Fruit fly (Drosophila melanogaster): ENCODE measurements around the gene Ocho.

Gene Ocho

DNA sequence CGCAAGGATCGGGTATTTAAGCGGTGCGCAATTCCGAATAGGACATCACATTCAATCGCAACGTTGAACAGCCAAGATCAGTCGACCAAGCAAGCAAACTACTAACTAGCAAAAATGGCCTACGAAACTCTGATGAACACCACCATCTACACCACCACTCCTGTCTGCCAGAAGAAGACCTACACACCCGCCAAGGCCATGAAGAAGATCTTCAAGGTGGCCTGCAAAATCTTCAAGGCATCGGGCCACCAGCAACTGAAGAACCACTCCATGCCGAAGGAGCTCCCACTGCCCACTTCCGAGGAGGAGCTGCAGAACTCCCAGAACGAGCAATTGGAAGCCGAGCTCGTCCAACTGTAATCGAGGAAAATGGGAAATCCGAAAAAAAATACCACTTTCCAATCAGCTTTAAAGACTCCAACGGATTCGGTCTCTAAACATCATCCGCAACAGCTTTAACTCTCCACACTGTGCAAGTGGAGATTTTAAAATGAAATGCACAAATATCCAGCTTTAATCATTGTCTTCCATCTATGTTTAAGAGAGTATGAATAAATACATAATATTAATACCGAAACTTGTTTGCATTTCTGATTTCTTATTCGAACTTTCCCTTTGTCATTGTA is 1.9 kb upstream of the Ocho start, which contains the start of gene Brd (continued):
- TF ChIP-seq oc (tag; optimal IDR thresholded peaks at IDR 0.05), result peak; percentile 31
- TF ChIP-seq CG8089 (GFP tag; optimal IDR thresholded peaks at IDR 0.05), result peak; percentile 4
- TF ChIP-seq sens (GFP tag), result peak; percentile 5
- 0 out of 2 replicates have a peak, but pooled peaks have one; percentile 8 for TF ChIP-seq CG17328 (GFP tag; IDR thresholded peaks at IDR 0.05)
- TF ChIP-seq CG10959 (GFP tag; IDR thresholded peaks at IDR 0.05), result peak; percentile 23; the same call in 1 of the 2 replicates
- no peak for TF ChIP-seq Chrac-16 (GFP tag; optimal IDR thresholded peaks at IDR 0.05)
- TF ChIP-seq NC2β (GFP tag; optimal IDR thresholded peaks at IDR 0.05), result peak; percentile 9
- peak; percentile 31; the same call in 1 of the 2 replicates for TF ChIP-seq CG4404 (GFP tag; IDR thresholded peaks at IDR 0.05)

dm6 chr3L:14973251-14973625 is 1.4 kb upstream of the Ocho start:
- TF ChIP-seq Blimp-1 (GFP tag; optimal IDR thresholded peaks at IDR 0.05) (peak; percentile 51), Dbx (GFP tag; IDR thresholded peaks at IDR 0.05) (no peak), chm (GFP tag; IDR thresholded peaks at IDR 0.05) (peak; percentile 35; the same call in 1 of the 2 replicates), CG15479 (GFP tag; optimal IDR thresholded peaks at IDR 0.05) (peak; percentile 61), Opbp (GFP tag; IDR thresholded peaks at IDR 0.05; ENCODE audit: partially characterized antibody) (peak; percentile 15; the same call in 1 of the 3 replicates), Stat92E (GFP tag; optimal IDR thresholded peaks at IDR 0.05) (peak in 1 of 3 experiments; percentile 98), kni (GFP tag; optimal IDR thresholded peaks at IDR 0.05) (peak; percentile 63), CG7271 (tag; optimal IDR thresholded peaks at IDR 0.05) (no peak), crol (GFP tag; IDR thresholded peaks at IDR 0.05) (peak; percentile 39), CG43689 (GFP tag; IDR thresholded peaks at IDR 0.05) (no peak), rib (GFP tag; IDR thresholded peaks at IDR 0.05) (0 out of 2 replicates have a peak, but pooled peaks have one; percentile 12), CG7928 (GFP tag; optimal IDR thresholded peaks at IDR 0.05) (no peak), CG3281 (GFP tag; optimal IDR thresholded peaks at IDR 0.05) (no peak), tll (GFP tag; optimal IDR thresholded peaks at IDR 0.05) (peak in 1 of 2 experiments; percentile 92), D (optimal IDR thresholded peaks at IDR 0.05) (peak; percentile 28), D (GFP tag; optimal IDR thresholded peaks at IDR 0.05) (no peak), Mad (GFP tag; optimal IDR thresholded peaks at IDR 0.05) (no peak), insv (GFP tag; optimal IDR thresholded peaks at IDR 0.05) (no peak), lbe (GFP tag; optimal IDR thresholded peaks at IDR 0.05) (peak; percentile 67), vvl (GFP tag; IDR thresholded peaks at IDR 0.05) (0 out of 2 replicates have a peak, but pooled peaks have one; percentile 2), cad (GFP tag; optimal IDR thresholded peaks at IDR 0.05) (peak; percentile 48), Tbp (GFP tag; optimal IDR thresholded peaks at IDR 0.05) (no peak)

DNA sequence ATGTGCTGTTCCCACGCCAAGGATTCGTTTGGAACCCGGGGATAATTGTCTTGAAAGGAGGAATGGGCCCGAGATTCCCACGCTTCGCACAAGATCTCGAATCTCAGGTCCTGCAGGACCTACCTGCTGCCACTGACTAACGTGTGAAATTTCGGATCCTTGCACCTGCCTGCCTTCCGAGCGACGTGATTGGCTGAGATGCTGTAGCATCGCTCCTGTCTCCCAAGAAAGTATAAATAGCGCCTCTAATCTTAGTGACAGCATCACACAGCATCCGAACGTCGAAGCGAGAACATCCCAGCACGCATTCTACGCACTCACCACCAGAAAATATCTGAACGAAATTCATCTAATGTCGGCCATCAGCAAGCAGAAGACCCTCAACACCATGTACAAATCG is 304 bp downstream of the Ocho start:
- no peak for TF ChIP-seq cg (GFP tag; optimal IDR thresholded peaks at IDR 0.05)
- no peak for TF ChIP-seq CG11456 (GFP tag; IDR thresholded peaks at IDR 0.05)
- TF ChIP-seq Pdp1 (GFP tag; optimal IDR thresholded peaks at IDR 0.05), result no peak
- no peak for TF ChIP-seq CG11504 (tag; optimal IDR thresholded peaks at IDR 0.05)
- TF ChIP-seq CG6813 (GFP tag; optimal IDR thresholded peaks at IDR 0.05), result no peak
- no peak for TF ChIP-seq Dad (GFP tag; optimal IDR thresholded peaks at IDR 0.05)
- TF ChIP-seq CG7963 (GFP tag; IDR thresholded peaks at IDR 0.05; ENCODE audit: partially characterized antibody), result no peak
- TF ChIP-seq Med (GFP tag), result peak; percentile 32
- TF ChIP-seq pros (GFP tag; optimal IDR thresholded peaks at IDR 0.05), result peak; percentile 78
- no peak for TF ChIP-seq MTF-1 (GFP tag; optimal IDR thresholded peaks at IDR 0.05; ENCODE audit: borderline replicate concordance)
- TF ChIP-seq CG5245 (GFP tag; optimal IDR thresholded peaks at IDR 0.05), result no peak
- TF ChIP-seq Tbp (GFP tag; optimal IDR thresholded peaks at IDR 0.05), result peak; percentile 13
- no peak for TF ChIP-seq Fer2 (tag; optimal IDR thresholded peaks at IDR 0.05)
- peak in 1 of 2 experiments; percentile 32 for TF ChIP-seq insv (GFP tag; optimal IDR thresholded peaks at IDR 0.05)
- no peak for TF ChIP-seq Hey (tag; optimal IDR thresholded peaks at IDR 0.05)
- no peak for TF ChIP-seq CG1647 (GFP tag; optimal IDR thresholded peaks at IDR 0.05)
- no peak for TF ChIP-seq inv (GFP tag; IDR thresholded peaks at IDR 0.05; ENCODE audit: partially characterized antibody)
- TF ChIP-seq lilli (GFP tag; optimal IDR thresholded peaks at IDR 0.05), result peak; percentile 12
- no peak for TF ChIP-seq kni (GFP tag; optimal IDR thresholded peaks at IDR 0.05)
- TF ChIP-seq tll (GFP tag; optimal IDR thresholded peaks at IDR 0.05), result peak in 1 of 2 experiments; percentile 19
- no peak for TF ChIP-seq CG4404 (GFP tag; IDR thresholded peaks at IDR 0.05)
- no peak for TF ChIP-seq CG34422 (GFP tag; IDR thresholded peaks at IDR 0.05)
